Worm (Caenorhabditis elegans): Measurements from ENCODE around the gene usp-4.

- no peak for TF ChIP-seq flt-1 (GFP tag; IDR thresholded peaks at IDR 0.05)
- TF ChIP-seq cog-1 (tag; optimal IDR thresholded peaks at IDR 0.05) = peak; percentile 48
- no peak for TF ChIP-seq ztf-29 (GFP tag; IDR thresholded peaks at IDR 0.05)
- TF ChIP-seq tab-1 (GFP tag; IDR thresholded peaks at IDR 0.05) = no peak
- no peak for TF ChIP-seq T22C8.4 (GFP tag; IDR thresholded peaks at IDR 0.05)
- no peak for TF ChIP-seq ztf-23 (GFP tag; IDR thresholded peaks at IDR 0.05)
Measured at ce11 chrIV:6809756-6810155, 52.6 kb downstream of the usp-4 start.
